Worm (Caenorhabditis elegans): Measurements from ENCODE around the gene sre-4.
"Not testable (repeated sequence)": the region's sequence is repeated elsewhere in the genome, so short reads cannot be mapped to it uniquely, and the experiment has no call there.

sre-4 gene

DNA sequence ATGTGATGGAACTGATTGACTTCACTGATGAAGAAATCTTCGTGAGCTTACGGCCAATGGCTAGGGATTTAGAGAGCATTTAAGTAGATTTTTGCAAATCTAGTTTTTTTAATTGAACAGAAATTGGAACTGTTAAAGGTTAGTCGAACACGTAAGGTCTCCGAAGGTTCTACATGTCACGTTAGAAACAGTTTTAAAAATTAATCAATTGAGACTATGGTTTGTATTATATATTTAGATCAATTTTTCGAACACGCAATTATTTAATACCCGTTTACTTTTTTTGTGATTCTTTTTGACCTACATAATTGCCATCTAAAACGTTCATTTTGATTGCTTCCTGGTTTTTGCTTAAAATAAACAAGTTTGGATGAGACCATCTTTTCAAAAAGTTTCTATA lies 39.7 kb downstream of the sre-4 start, which contains the start of gene C28D4.4:
C28D4.4 (minus strand) TSS at position 101 of the 400 bp plus-strand sequence.
- TF ChIP-seq nfya-1 (tag; optimal IDR thresholded peaks at IDR 0.05; ENCODE audit: insufficient read depth) (no peak), tbx-2 (tag; optimal IDR thresholded peaks at IDR 0.05) (no peak), mml-1 (tag; optimal IDR thresholded peaks at IDR 0.05) (no peak), lin-15B (tag; optimal IDR thresholded peaks at IDR 0.05) (no peak), lsy-12 (tag; optimal IDR thresholded peaks at IDR 0.05) (no peak), pha-4 (tag; optimal IDR thresholded peaks at IDR 0.05) (no peak), ceh-9 (tag; optimal IDR thresholded peaks at IDR 0.05) (no peak), nhr-237 (tag; optimal IDR thresholded peaks at IDR 0.05) (no peak), ztf-4 (tag; optimal IDR thresholded peaks at IDR 0.05) (no peak), fkh-2 (tag; optimal IDR thresholded peaks at IDR 0.05) (no peak), skn-1 (tag; optimal IDR thresholded peaks at IDR 0.05) (no peak), elt-3 (tag; optimal IDR thresholded peaks at IDR 0.05) (no peak), unc-62 (GFP tag; optimal IDR thresholded peaks at IDR 0.05) (no peak), fkh-10 (GFP tag; optimal IDR thresholded peaks at IDR 0.05) (no peak), nhr-28 (tag; optimal IDR thresholded peaks at IDR 0.05) (no peak), ama-1 (optimal IDR thresholded peaks at IDR 0.05) (no peak), nhr-76 (tag; optimal IDR thresholded peaks at IDR 0.05) (no peak)

- TF ChIP-seq nhr-28 (tag; optimal IDR thresholded peaks at IDR 0.05): no peak
- TF ChIP-seq elt-3 (tag; optimal IDR thresholded peaks at IDR 0.05): no peak
- TF ChIP-seq nhr-67 (tag; optimal IDR thresholded peaks at IDR 0.05): no peak
- TF ChIP-seq snpc-4 (tag; optimal IDR thresholded peaks at IDR 0.05): no peak
- TF ChIP-seq nhr-77 (tag; optimal IDR thresholded peaks at IDR 0.05): no peak
- no peak for TF ChIP-seq eor-1 (tag; optimal IDR thresholded peaks at IDR 0.05)
- no peak for TF ChIP-seq ceh-9 (tag; optimal IDR thresholded peaks at IDR 0.05)
- TF ChIP-seq ztf-11 (tag; optimal IDR thresholded peaks at IDR 0.05): no peak
- TF ChIP-seq tbx-2 (tag; optimal IDR thresholded peaks at IDR 0.05): no peak
- TF ChIP-seq unc-62 (GFP tag; optimal IDR thresholded peaks at IDR 0.05): no peak
- TF ChIP-seq aly-2 (tag; optimal IDR thresholded peaks at IDR 0.05): no peak
- TF ChIP-seq zag-1 (tag; optimal IDR thresholded peaks at IDR 0.05): no peak
These were observed 41.7 kb downstream of the sre-4 start, which contains the start of gene C28D4.7 for ce11 chrIV:9742883-9743282. TSS of gene C28D4.7 (minus strand) at chrIV:9743147.

DNA sequence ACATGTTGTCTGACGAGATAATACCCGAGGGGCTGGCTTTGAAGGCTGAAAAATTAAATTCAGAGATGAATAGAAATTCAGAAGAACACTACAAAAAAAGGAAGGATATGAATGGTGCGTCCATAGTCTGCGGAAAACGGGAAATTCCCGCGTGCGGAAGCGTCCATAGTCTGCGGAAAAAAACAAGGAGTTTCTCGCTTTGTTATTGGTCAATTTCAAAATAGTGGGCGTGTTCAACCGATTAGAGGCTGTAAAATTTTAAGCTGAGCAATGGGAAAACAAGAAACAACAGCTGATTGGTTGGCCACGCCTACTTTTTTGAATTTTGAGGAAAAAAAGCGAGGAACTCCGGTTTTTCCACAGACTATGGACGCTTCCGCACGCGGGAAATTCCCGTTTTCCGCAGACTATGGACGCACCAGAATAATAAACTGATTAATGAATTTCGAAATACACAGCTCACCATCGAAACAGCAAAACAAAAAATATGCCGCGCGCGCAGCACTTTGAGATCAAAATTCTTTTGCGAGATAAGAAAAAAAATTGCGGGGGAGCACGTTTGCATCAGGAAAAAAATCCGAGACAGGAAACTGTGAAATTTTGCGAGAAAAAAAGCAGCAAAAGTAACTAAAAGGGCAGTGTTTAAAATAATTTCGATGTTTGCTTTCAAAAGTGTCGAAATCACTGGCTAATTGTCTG lies 43.6 kb downstream of the sre-4 start, which contains the start of gene gln-6:
gln-6 (minus strand) TSS at position 51 of the 699 bp plus-strand sequence.
- not testable (repeated sequence) for TF ChIP-seq elt-2 (tag; optimal IDR thresholded peaks at IDR 0.05); sea-2 (GFP tag; optimal IDR thresholded peaks at IDR 0.05); ceh-82 (tag; optimal IDR thresholded peaks at IDR 0.05)

- TF ChIP-seq nhr-11 (tag; optimal IDR thresholded peaks at IDR 0.05): no peak
- TF ChIP-seq mml-1 (tag; optimal IDR thresholded peaks at IDR 0.05): no peak
- TF ChIP-seq nhr-67 (tag; optimal IDR thresholded peaks at IDR 0.05): no peak
- no peak for TF ChIP-seq daf-12 (tag; optimal IDR thresholded peaks at IDR 0.05)
- TF ChIP-seq lsy-12 (tag; optimal IDR thresholded peaks at IDR 0.05): no peak
- TF ChIP-seq unc-62 (GFP tag; optimal IDR thresholded peaks at IDR 0.05): no peak
- TF ChIP-seq ZK546.5 (tag; optimal IDR thresholded peaks at IDR 0.05): no peak
These were observed 45.6 kb downstream of the sre-4 start for ce11 chrIV:9739001-9739400.

ce11 chrIV:9738194-9738593 lies 46.4 kb downstream of the sre-4 start, which contains the start of gene C28D4.10:
TSS of gene C28D4.10 (plus strand) at chrIV:9738494.
- no peak for TF ChIP-seq nhr-25 (tag; optimal IDR thresholded peaks at IDR 0.05)

DNA sequence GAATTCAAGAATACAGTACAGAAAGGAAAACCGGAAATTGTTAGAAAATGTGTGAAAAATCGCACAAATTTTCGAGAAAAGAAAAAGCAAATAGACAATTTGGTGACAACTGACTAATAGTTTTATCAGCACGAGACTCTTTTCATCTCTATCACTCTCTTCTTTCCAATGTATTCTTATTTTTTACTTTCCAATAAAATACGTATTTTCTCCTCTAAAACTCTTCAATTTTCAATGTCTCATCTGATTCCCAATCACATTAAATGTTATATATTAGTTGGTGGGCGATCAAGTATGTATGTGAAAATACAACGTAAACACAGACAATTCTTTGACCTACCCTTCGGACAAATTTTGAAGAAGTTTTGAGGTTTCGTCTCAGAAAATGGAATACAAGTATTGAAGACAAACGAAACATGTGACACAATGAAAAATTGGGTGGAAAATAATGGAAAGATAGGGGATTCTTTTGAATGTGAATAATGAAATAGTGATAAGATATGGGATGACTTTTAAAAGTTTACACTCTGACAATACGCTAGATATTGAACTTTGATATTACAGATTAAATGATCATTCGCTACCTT lies 47.3 kb downstream of the sre-4 start, which contains the start of gene cka-1:
cka-1 (minus strand) TSS at position 418 of the 587 bp plus-strand sequence.
- TF ChIP-seq elt-2 (tag; optimal IDR thresholded peaks at IDR 0.05): peak; percentile 65
- TF ChIP-seq nfya-1 (tag; optimal IDR thresholded peaks at IDR 0.05; ENCODE audit: insufficient read depth): peak; percentile 13
- TF ChIP-seq pqm-1 (tag; optimal IDR thresholded peaks at IDR 0.05): peak; percentile 56
- no peak for TF ChIP-seq lin-39 (tag; optimal IDR thresholded peaks at IDR 0.05)
